Fruit fly (Drosophila melanogaster): ENCODE measurements around the gene G6P.

The G6P gene

DNA sequence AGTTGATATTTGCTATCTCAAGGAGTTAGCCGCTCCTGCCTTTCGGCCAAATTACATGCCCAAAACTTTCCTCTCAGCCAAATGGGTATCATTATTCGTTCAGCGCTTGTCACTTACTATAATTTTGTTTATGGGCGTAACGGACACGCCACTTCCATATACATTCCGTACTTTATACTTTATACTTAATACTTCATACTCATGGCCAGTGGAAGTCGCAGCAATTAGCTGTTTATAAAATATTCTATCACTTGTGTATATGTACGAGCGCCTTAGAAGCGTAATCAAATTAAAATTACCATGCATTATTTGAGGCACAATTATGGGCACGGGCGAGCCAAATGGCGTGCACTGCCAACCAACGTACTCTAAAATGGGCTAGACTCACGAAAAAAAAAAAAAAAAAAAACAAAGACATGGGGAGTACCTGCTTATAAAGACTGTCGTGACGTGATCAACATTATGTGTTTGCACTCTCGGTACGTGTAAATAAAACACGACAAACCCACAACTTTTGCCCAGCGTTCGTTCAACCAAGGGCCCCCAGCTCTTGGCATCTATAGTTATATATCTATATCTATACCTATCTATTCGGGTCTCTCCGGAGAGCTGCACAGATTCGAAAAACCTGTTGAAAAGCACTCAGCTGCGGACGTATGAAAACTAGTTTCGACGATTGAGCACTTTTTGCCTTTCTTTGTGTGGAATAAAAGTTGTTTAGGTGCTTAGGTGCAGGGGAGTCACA is 45.8 kb upstream of the G6P start:
- TF ChIP-seq tai (GFP tag; optimal IDR thresholded peaks at IDR 0.05) (no peak), Hr83 (GFP tag; optimal IDR thresholded peaks at IDR 0.05; ENCODE audit: poor library complexity, severe bottlenecking) (peak; percentile 32)

DNA sequence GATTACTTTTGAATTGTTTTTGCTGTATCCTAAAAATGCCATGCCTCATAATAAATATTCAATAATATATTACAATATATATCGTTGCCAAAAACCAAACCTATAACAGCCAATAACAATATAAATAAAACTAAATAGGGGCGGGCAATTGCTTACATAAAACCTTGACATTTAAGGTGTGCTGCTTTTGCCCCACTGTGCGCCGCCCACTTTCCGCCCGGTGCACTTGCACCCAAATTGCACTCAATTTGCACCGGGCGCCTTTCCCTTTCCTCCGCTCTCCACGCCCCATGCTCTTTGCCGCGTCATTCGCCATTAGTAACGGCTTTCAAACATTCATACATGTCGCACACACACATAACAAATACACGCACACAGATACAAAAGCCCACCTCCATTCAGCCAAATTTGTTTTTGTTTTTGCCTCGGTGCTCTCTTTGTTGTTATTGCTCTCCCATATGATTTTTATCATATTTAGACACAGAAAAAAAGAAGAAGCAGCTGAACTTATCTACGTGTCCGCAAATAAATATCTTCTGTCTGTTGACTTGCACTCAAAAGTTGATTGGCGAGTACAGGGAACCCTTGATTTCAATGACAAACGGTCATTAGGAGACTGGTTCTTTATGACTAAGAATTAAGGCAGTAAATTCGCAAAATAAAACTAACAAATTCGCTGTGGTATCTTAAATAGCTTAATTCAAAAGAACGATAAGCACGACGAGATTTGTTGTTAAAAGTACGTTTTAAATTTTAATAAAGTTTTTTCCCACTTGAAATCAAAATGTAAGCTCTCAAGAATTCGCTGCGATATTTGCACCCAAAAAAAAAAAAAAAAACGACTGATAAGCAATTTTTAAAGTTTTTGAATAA is 42.5 kb upstream of the G6P start:
- TF ChIP-seq Dfd (GFP tag; optimal IDR thresholded peaks at IDR 0.05): peak; percentile 15
- TF ChIP-seq foxo (GFP tag; optimal IDR thresholded peaks at IDR 0.05): peak in 1 of 2 experiments; percentile 41
- peak; percentile 23 for TF ChIP-seq CG32264 (GFP tag; optimal IDR thresholded peaks at IDR 0.05)
- TF ChIP-seq CG9705 (GFP tag; optimal IDR thresholded peaks at IDR 0.05): no peak
- peak; percentile 51 for TF ChIP-seq CrebA (GFP tag; optimal IDR thresholded peaks at IDR 0.05; ENCODE audit: borderline replicate concordance)
- TF ChIP-seq brk (GFP tag; optimal IDR thresholded peaks at IDR 0.05): no peak
- TF ChIP-seq jim (GFP tag; optimal IDR thresholded peaks at IDR 0.05): no peak
- TF ChIP-seq tai (GFP tag; optimal IDR thresholded peaks at IDR 0.05): peak; percentile 45
- TF ChIP-seq Hr83 (GFP tag; optimal IDR thresholded peaks at IDR 0.05; ENCODE audit: poor library complexity, severe bottlenecking): peak; percentile 32
- TF ChIP-seq HLH106 (tag; optimal IDR thresholded peaks at IDR 0.05): peak; percentile 18
- TF ChIP-seq Hnf4 (GFP tag; optimal IDR thresholded peaks at IDR 0.05): peak; percentile 17
- no peak for TF ChIP-seq dmrt93B (GFP tag; optimal IDR thresholded peaks at IDR 0.05)
- TF ChIP-seq Rel (GFP tag; optimal IDR thresholded peaks at IDR 0.05): no peak
- TF ChIP-seq Rel (tag; optimal IDR thresholded peaks at IDR 0.05): peak; percentile 17
- TF ChIP-seq br (GFP tag; optimal IDR thresholded peaks at IDR 0.05): peak; percentile 33
- no peak for TF ChIP-seq usp (GFP tag; optimal IDR thresholded peaks at IDR 0.05)
- TF ChIP-seq fru (GFP tag; optimal IDR thresholded peaks at IDR 0.05): peak; percentile 3
- TF ChIP-seq ey (GFP tag; optimal IDR thresholded peaks at IDR 0.05): peak; percentile 41
- peak in 1 of 2 experiments; percentile 2 for TF ChIP-seq dl (GFP tag; optimal IDR thresholded peaks at IDR 0.05; ENCODE audit: insufficient read depth in 1 of 2, partially characterized antibody in 2 of 2)
- peak; percentile 24 for TF ChIP-seq OdsH (GFP tag; optimal IDR thresholded peaks at IDR 0.05)
- peak; percentile 2 for TF ChIP-seq Sp1 (GFP tag; optimal IDR thresholded peaks at IDR 0.05)
- TF ChIP-seq rgr (GFP tag; optimal IDR thresholded peaks at IDR 0.05): peak; percentile 22
- TF ChIP-seq Jra (GFP tag; optimal IDR thresholded peaks at IDR 0.05): peak; percentile 43
- peak; percentile 47 for TF ChIP-seq woc (GFP tag; optimal IDR thresholded peaks at IDR 0.05)
- TF ChIP-seq h (GFP tag; optimal IDR thresholded peaks at IDR 0.05): peak; percentile 39

DNA sequence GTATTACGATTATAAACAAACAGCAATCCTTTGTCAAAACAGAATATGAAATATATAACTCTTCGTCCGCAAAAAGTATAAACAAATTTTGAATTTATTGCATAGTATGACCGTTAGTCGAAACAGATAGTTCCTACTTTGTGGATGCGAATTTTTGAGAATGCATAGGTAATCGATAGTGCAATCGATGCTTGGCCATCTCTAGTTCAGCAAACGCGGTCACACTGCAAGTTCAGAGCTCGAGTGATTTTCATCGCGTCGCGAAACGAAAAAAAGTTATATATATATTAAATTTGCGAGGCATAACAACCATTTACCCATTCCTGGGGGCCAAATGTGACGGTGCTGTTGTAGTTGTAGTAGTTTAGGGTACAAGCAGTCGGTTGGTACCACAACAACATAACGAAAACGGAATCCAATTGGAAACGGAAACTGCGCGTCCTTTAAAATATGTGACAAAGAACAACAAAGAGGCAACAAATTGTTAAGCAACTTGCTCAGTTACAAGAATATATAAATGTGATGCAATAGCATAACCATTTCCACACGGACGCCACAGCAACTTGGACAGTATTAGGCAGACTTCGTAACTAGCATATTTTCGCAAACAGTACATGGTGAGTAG is 41.5 kb upstream of the G6P start, which contains the start of gene CG2991:
TSS of gene CG2991 (plus strand) at position 205 of the 625 bp plus-strand sequence.
- TF ChIP-seq HLH106 (tag; optimal IDR thresholded peaks at IDR 0.05): peak; percentile 32
- TF ChIP-seq sage (GFP tag; optimal IDR thresholded peaks at IDR 0.05): peak; percentile 63
- TF ChIP-seq ey (GFP tag; optimal IDR thresholded peaks at IDR 0.05): peak; percentile 20
- no peak for TF ChIP-seq Hr78 (GFP tag; optimal IDR thresholded peaks at IDR 0.05)
- no peak for TF ChIP-seq Dif (GFP tag; optimal IDR thresholded peaks at IDR 0.05; ENCODE audit: partially characterized antibody)
- TF ChIP-seq Sp1 (GFP tag; optimal IDR thresholded peaks at IDR 0.05): peak; percentile 43
- TF ChIP-seq Abd-B (GFP tag; optimal IDR thresholded peaks at IDR 0.05): no peak
- peak; percentile 31 for TF ChIP-seq woc (GFP tag; optimal IDR thresholded peaks at IDR 0.05)
- no peak for TF ChIP-seq lola (GFP tag; optimal IDR thresholded peaks at IDR 0.05)
- no peak for TF ChIP-seq dmrt93B (GFP tag; optimal IDR thresholded peaks at IDR 0.05)
- peak; percentile 64 for TF ChIP-seq tai (GFP tag; optimal IDR thresholded peaks at IDR 0.05)
- no peak for TF ChIP-seq GATAd (GFP tag; optimal IDR thresholded peaks at IDR 0.05)
- TF ChIP-seq Hnf4 (GFP tag; optimal IDR thresholded peaks at IDR 0.05): peak; percentile 57
- no peak for TF ChIP-seq sv (GFP tag; optimal IDR thresholded peaks at IDR 0.05)
- peak; percentile 26 for TF ChIP-seq Jra (GFP tag; optimal IDR thresholded peaks at IDR 0.05)
- TF ChIP-seq OdsH (GFP tag; optimal IDR thresholded peaks at IDR 0.05): no peak
- peak; percentile 28 for TF ChIP-seq brk (GFP tag; optimal IDR thresholded peaks at IDR 0.05)
- no peak for TF ChIP-seq CrebA (GFP tag; optimal IDR thresholded peaks at IDR 0.05; ENCODE audit: borderline replicate concordance)
- TF ChIP-seq fru (GFP tag; optimal IDR thresholded peaks at IDR 0.05): no peak
- no peak for TF ChIP-seq Rel (GFP tag; optimal IDR thresholded peaks at IDR 0.05)
- peak; percentile 65 for TF ChIP-seq Rel (tag; optimal IDR thresholded peaks at IDR 0.05)
- TF ChIP-seq rgr (GFP tag; optimal IDR thresholded peaks at IDR 0.05): peak; percentile 12
- peak; percentile 73 for TF ChIP-seq Hr83 (GFP tag; optimal IDR thresholded peaks at IDR 0.05; ENCODE audit: poor library complexity, severe bottlenecking)
- no peak for TF ChIP-seq CG32264 (GFP tag; optimal IDR thresholded peaks at IDR 0.05)
- no peak for TF ChIP-seq usp (GFP tag; optimal IDR thresholded peaks at IDR 0.05)
- no peak for TF ChIP-seq N (GFP tag; optimal IDR thresholded peaks at IDR 0.05)
- TF ChIP-seq jim (GFP tag; optimal IDR thresholded peaks at IDR 0.05): no peak
- peak; percentile 31 to 48 for TF ChIP-seq foxo (GFP tag; optimal IDR thresholded peaks at IDR 0.05)
- TF ChIP-seq dl (GFP tag; optimal IDR thresholded peaks at IDR 0.05; ENCODE audit: insufficient read depth in 1 of 2, partially characterized antibody in 2 of 2): no peak
- no peak for TF ChIP-seq Dfd (GFP tag; optimal IDR thresholded peaks at IDR 0.05)
- TF ChIP-seq h (GFP tag; optimal IDR thresholded peaks at IDR 0.05): peak; percentile 53
- TF ChIP-seq pan (optimal IDR thresholded peaks at IDR 0.05): no peak
- TF ChIP-seq br (GFP tag; optimal IDR thresholded peaks at IDR 0.05): peak; percentile 3
- no peak for TF ChIP-seq psq (GFP tag; optimal IDR thresholded peaks at IDR 0.05)
- TF ChIP-seq CG9705 (GFP tag; optimal IDR thresholded peaks at IDR 0.05): peak; percentile 33
- TF ChIP-seq dsf (GFP tag; optimal IDR thresholded peaks at IDR 0.05; ENCODE audit: borderline replicate concordance): peak; percentile 11
- no peak for TF ChIP-seq Mio (GFP tag; optimal IDR thresholded peaks at IDR 0.05)
